Worm (Caenorhabditis elegans): Measurements from ENCODE around the gene C53D6.11.
A peak's percentile ranks its signal among the peaks of the same experiment; 100 is the strongest.

C53D6.11 gene

ce11 chrIV:9005310-9005709 lies 5.1 kb upstream of the C53D6.11 start, which contains the start of gene unc-129:
TSS of gene unc-129 (minus strand) at chrIV:9005410.
- TF ChIP-seq ham-2 (GFP tag; optimal IDR thresholded peaks at IDR 0.05): no peak
- TF ChIP-seq lin-32 (GFP tag; optimal IDR thresholded peaks at IDR 0.05): no peak

ce11 chrIV:9007947-9008346 lies 2.4 kb upstream of the C53D6.11 start:
- no peak for TF ChIP-seq sem-2 (GFP tag; optimal IDR thresholded peaks at IDR 0.05)
- peak; percentile 72 for TF ChIP-seq unc-62 (GFP tag; optimal IDR thresholded peaks at IDR 0.05)
- TF ChIP-seq hlh-1 (tag; optimal IDR thresholded peaks at IDR 0.05): peak; percentile 74
- TF ChIP-seq ceh-39 (tag; optimal IDR thresholded peaks at IDR 0.05): no peak

ce11 chrIV:9016477-9016876 lies 6.1 kb downstream of the C53D6.11 start, which contains the start of gene acc-2:
TSS of gene acc-2 (plus strand) at chrIV:9016777.
- TF ChIP-seq nhr-237 (tag; optimal IDR thresholded peaks at IDR 0.05) (no peak), nhr-28 (tag; optimal IDR thresholded peaks at IDR 0.05) (no peak), M03D4.4 (tag; optimal IDR thresholded peaks at IDR 0.05) (no peak), unc-62 (GFP tag; optimal IDR thresholded peaks at IDR 0.05) (no peak), nhr-2 (tag; optimal IDR thresholded peaks at IDR 0.05) (no peak), cnd-1 (tag; optimal IDR thresholded peaks at IDR 0.05) (no peak), sem-2 (GFP tag; optimal IDR thresholded peaks at IDR 0.05) (no peak), elt-1 (tag; optimal IDR thresholded peaks at IDR 0.05; ENCODE audit: borderline replicate concordance, insufficient read depth) (no peak), zip-8 (tag; optimal IDR thresholded peaks at IDR 0.05) (no peak), unc-39 (tag; optimal IDR thresholded peaks at IDR 0.05) (no peak), hlh-1 (tag; optimal IDR thresholded peaks at IDR 0.05) (no peak), lin-13 (tag; optimal IDR thresholded peaks at IDR 0.05) (no peak), tbx-8 (GFP tag; optimal IDR thresholded peaks at IDR 0.05) (no peak), lin-32 (GFP tag; optimal IDR thresholded peaks at IDR 0.05) (no peak), elt-3 (tag; optimal IDR thresholded peaks at IDR 0.05) (no peak), ceh-39 (tag; optimal IDR thresholded peaks at IDR 0.05) (no peak), pha-4 (tag; optimal IDR thresholded peaks at IDR 0.05) (no peak), ztf-11 (tag; optimal IDR thresholded peaks at IDR 0.05) (no peak)

- no peak for TF ChIP-seq sptf-1 (tag; optimal IDR thresholded peaks at IDR 0.05)
Measured at ce11 chrIV:9020840-9021239, 10.5 kb downstream of the C53D6.11 start, which contains the start of gene C53D6.4. TSS of gene C53D6.4 (minus strand) at chrIV:9020940.

ce11 chrIV:9021245-9021779 lies 10.9 kb downstream of the C53D6.11 start:
- TF ChIP-seq blmp-1 (tag; optimal IDR thresholded peaks at IDR 0.05): no peak
- no peak for TF ChIP-seq nhr-2 (tag; optimal IDR thresholded peaks at IDR 0.05)
- TF ChIP-seq sptf-1 (tag; optimal IDR thresholded peaks at IDR 0.05): no peak
- TF ChIP-seq flh-1 (GFP tag; optimal IDR thresholded peaks at IDR 0.05): no peak

- TF ChIP-seq zip-8 (tag; optimal IDR thresholded peaks at IDR 0.05) (no peak), ces-1 (GFP tag; optimal IDR thresholded peaks at IDR 0.05) (no peak), sptf-1 (tag; optimal IDR thresholded peaks at IDR 0.05) (no peak), unc-39 (tag; optimal IDR thresholded peaks at IDR 0.05) (no peak), pha-4 (tag; optimal IDR thresholded peaks at IDR 0.05) (peak; percentile 56), ztf-11 (tag; optimal IDR thresholded peaks at IDR 0.05) (no peak), lin-13 (tag; optimal IDR thresholded peaks at IDR 0.05) (no peak), hlh-1 (tag; optimal IDR thresholded peaks at IDR 0.05) (peak; percentile 32), unc-62 (GFP tag; optimal IDR thresholded peaks at IDR 0.05) (no peak), nhr-237 (tag; optimal IDR thresholded peaks at IDR 0.05) (no peak), nhr-12 (tag; optimal IDR thresholded peaks at IDR 0.05) (no peak), mep-1 (tag; optimal IDR thresholded peaks at IDR 0.05) (peak; percentile 3), lsy-2 (tag; optimal IDR thresholded peaks at IDR 0.05) (no peak), flh-1 (GFP tag; optimal IDR thresholded peaks at IDR 0.05) (no peak), unc-120 (tag; optimal IDR thresholded peaks at IDR 0.05; ENCODE audit: poor library complexity, severe bottlenecking) (no peak), blmp-1 (tag; optimal IDR thresholded peaks at IDR 0.05) (no peak), nhr-28 (tag; optimal IDR thresholded peaks at IDR 0.05) (no peak), snpc-4 (tag; optimal IDR thresholded peaks at IDR 0.05) (no peak), ham-2 (GFP tag; optimal IDR thresholded peaks at IDR 0.05) (no peak), M03D4.4 (tag; optimal IDR thresholded peaks at IDR 0.05) (no peak), mls-2 (tag; optimal IDR thresholded peaks at IDR 0.05) (no peak), ceh-83 (GFP tag; optimal IDR thresholded peaks at IDR 0.05) (no peak), elt-3 (tag; optimal IDR thresholded peaks at IDR 0.05) (no peak), lin-32 (GFP tag; optimal IDR thresholded peaks at IDR 0.05) (no peak), tbx-8 (GFP tag; optimal IDR thresholded peaks at IDR 0.05) (no peak), drap-1 (GFP tag; optimal IDR thresholded peaks at IDR 0.05) (no peak)
Measured at ce11 chrIV:9032550-9032949, 22.2 kb downstream of the C53D6.11 start, which contains the start of gene C53D6.6. TSS of gene C53D6.6 (minus strand) at chrIV:9032667.

All from whole organism, mixed stage, embryonic.